Worm (Caenorhabditis elegans): ENCODE data around the gene srab-24.

srab-24 gene

DNA sequence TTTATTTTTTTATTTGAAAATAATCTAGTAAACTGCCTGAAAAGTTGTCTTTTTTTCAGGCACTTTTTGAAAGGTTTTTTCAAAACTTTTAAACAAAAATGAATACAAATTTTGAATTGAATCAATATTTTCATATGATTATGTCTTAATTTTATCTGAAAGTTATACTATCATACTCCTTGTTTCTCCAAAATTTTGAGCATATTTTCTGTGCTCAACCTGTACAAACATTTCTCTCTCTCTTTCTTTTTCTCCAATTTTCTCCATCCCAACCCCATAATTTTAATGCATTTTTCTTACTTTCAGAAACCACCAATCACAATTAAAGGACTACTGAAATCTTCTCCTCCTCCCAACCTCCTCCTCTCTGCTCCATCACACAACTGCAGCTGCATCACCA lies 26.1 kb upstream of the srab-24 start, which contains the start of gene ilcr-1:
Gene ilcr-1 (plus strand): TSS at position 301 of the 400 bp plus-strand sequence.
- TF ChIP-seq crh-2 (tag; optimal IDR thresholded peaks at IDR 0.05) (no peak), C34F6.9 (tag; optimal IDR thresholded peaks at IDR 0.05) (no peak), nhr-237 (tag; optimal IDR thresholded peaks at IDR 0.05) (no peak), zag-1 (tag; optimal IDR thresholded peaks at IDR 0.05) (no peak), nhr-6 (tag; optimal IDR thresholded peaks at IDR 0.05) (no peak), ama-1 (optimal IDR thresholded peaks at IDR 0.05) (no peak), ztf-1 (GFP tag; conservative IDR thresholded peaks at IDR 0.05) (no peak), ztf-4 (tag; optimal IDR thresholded peaks at IDR 0.05) (no peak), sma-9 (GFP tag; optimal IDR thresholded peaks at IDR 0.05) (no peak), sma-9 (tag; optimal IDR thresholded peaks at IDR 0.05) (no peak), elt-1 (tag; optimal IDR thresholded peaks at IDR 0.05) (no peak), fos-1 (tag; optimal IDR thresholded peaks at IDR 0.05) (no peak), sma-3 (GFP tag; optimal IDR thresholded peaks at IDR 0.05) (no peak), mdl-1 (tag; optimal IDR thresholded peaks at IDR 0.05) (no peak), nhr-25 (tag; optimal IDR thresholded peaks at IDR 0.05) (no peak), blmp-1 (tag; optimal IDR thresholded peaks at IDR 0.05; ENCODE audit: insufficient read depth) (no peak), unc-39 (tag; optimal IDR thresholded peaks at IDR 0.05) (no peak), nhr-129 (tag; optimal IDR thresholded peaks at IDR 0.05) (no peak)

DNA sequence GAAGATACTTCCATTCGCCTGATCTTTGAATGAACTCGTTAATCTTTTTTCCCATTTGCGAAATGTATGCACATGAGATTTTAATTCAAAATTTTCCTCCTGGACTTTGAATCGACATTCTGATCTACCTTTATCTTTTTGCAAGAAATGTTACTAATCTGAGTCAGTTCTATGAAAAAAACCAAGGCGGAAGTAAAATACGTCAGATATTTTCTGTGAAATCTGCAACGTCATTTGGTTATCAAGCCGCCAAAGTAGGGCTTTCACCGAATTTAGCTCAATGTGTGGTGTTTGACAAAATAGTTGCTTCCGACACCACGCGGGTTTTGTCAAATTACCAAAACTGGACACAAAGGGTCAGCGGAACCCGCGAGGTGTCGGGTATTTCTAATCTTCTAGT lies 24.8 kb upstream of the srab-24 start:
- no peak for TF ChIP-seq nhr-129 (tag; optimal IDR thresholded peaks at IDR 0.05)
- peak; percentile 14 for TF ChIP-seq nhr-21 (tag; optimal IDR thresholded peaks at IDR 0.05)

DNA sequence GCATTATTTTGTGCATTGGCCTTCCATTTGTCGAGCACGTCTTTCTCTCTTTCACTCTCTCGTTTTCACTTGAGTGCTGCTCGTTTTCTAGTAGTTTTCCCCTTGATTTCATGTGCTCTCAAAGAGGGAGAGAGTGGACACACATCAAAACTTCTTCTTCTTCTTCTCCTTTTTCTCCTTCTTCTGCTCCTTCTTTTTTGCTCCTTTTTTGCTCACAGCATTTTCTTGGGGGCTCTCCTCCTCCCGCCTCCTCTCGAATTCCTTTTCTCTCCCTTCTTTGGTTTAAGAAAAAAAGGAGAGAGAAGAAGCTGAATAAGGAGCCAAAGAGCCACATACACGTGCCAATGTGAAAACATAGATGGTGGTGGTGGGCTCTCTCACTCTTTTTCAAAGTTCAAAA lies 22.5 kb upstream of the srab-24 start:
- TF ChIP-seq mbf-1 (tag; optimal IDR thresholded peaks at IDR 0.05) (no peak), lin-11 (tag; optimal IDR thresholded peaks at IDR 0.05) (no peak), ceh-16 (tag; optimal IDR thresholded peaks at IDR 0.05) (no peak), egl-27 (tag; optimal IDR thresholded peaks at IDR 0.05) (no peak), lsy-2 (tag; optimal IDR thresholded peaks at IDR 0.05) (peak in 1 of 2 experiments; percentile 33), nhr-129 (tag; optimal IDR thresholded peaks at IDR 0.05) (peak; percentile 87), nhr-10 (tag; optimal IDR thresholded peaks at IDR 0.05) (no peak), Y55F3AM.14 (GFP tag; optimal IDR thresholded peaks at IDR 0.05) (no peak), ceh-82 (tag; optimal IDR thresholded peaks at IDR 0.05) (no peak), alr-1 (tag; optimal IDR thresholded peaks at IDR 0.05) (no peak), C34F6.9 (tag; optimal IDR thresholded peaks at IDR 0.05) (peak; percentile 61), zag-1 (tag; optimal IDR thresholded peaks at IDR 0.05) (no peak), nhr-6 (tag; optimal IDR thresholded peaks at IDR 0.05) (peak; percentile 45), mdl-1 (tag; optimal IDR thresholded peaks at IDR 0.05) (peak; percentile 80 to 83), elt-3 (tag; optimal IDR thresholded peaks at IDR 0.05) (no peak), nhr-77 (tag; optimal IDR thresholded peaks at IDR 0.05) (no peak), dmd-4 (tag; optimal IDR thresholded peaks at IDR 0.05) (no peak), unc-62 (GFP tag; optimal IDR thresholded peaks at IDR 0.05) (no peak), unc-39 (tag; optimal IDR thresholded peaks at IDR 0.05) (no peak), aly-2 (tag; optimal IDR thresholded peaks at IDR 0.05) (no peak), sma-3 (GFP tag; optimal IDR thresholded peaks at IDR 0.05) (no peak), sem-4 (tag; optimal IDR thresholded peaks at IDR 0.05) (no peak), skn-1 (tag; optimal IDR thresholded peaks at IDR 0.05) (no peak), fos-1 (tag; optimal IDR thresholded peaks at IDR 0.05) (no peak), sma-9 (GFP tag; optimal IDR thresholded peaks at IDR 0.05) (no peak), sma-9 (tag; optimal IDR thresholded peaks at IDR 0.05) (no peak), unc-55 (GFP tag; optimal IDR thresholded peaks at IDR 0.05) (peak; percentile 62), ZK546.5 (tag; optimal IDR thresholded peaks at IDR 0.05) (no peak), nhr-237 (tag; optimal IDR thresholded peaks at IDR 0.05) (no peak), lin-13 (GFP tag; optimal IDR thresholded peaks at IDR 0.05) (peak; percentile 15), ztf-1 (GFP tag; conservative IDR thresholded peaks at IDR 0.05) (no peak), F13H6.1 (tag; optimal IDR thresholded peaks at IDR 0.05) (peak; percentile 47)

DNA sequence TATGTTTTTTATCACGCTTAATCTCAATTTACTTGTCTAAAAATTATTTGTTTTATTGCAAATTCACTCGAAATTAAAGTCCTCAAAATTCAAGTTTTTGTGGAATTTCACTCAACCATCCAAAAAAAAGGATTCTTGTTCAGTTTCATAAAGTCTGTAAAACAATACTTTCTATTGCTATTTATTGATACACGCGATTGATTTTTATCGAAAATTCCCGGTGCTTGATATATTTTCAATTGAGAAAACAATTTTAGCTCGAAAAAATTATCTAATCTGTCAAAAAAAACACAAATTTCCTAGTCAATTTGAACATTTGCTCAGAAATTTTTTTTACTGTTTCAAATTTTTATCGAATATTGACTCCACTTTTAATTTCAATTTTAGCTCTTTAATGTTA lies 19.9 kb upstream of the srab-24 start:
- TF ChIP-seq fos-1 (tag; optimal IDR thresholded peaks at IDR 0.05) (no peak), blmp-1 (tag; optimal IDR thresholded peaks at IDR 0.05; ENCODE audit: insufficient read depth) (no peak)
